Worm (Caenorhabditis elegans) whole organism, mixed stage, embryonic: Measurements from ENCODE around the gene C03E10.3.

Source experiments
- ceh-83 ChIP-seq: fragments of 200-800 bp; sonication (Bioruptor generic); optimal IDR thresholded peaks from 2 replicates; lab custom pipeline; 2018; ENCODE audit warnings: mild to moderate bottlenecking, missing genetic modification characterization, missing compliant biosample characterization
- lin-13 ChIP-seq: fragments of 150-350 bp; optimal IDR thresholded peaks from 2 replicates; lab custom pipeline; 2014; ENCODE audit warnings: missing biosample characterization, missing genetic modification characterization
- nhr-237 ChIP-seq: fragments of 150-350 bp; optimal IDR thresholded peaks from 2 replicates; lab custom pipeline; 2014; ENCODE audit warnings: missing biosample characterization, missing genetic modification characterization
- nhr-76 ChIP-seq: sonication (generic microtip); optimal IDR thresholded peaks from 2 replicates; lab custom pipeline; 2017; ENCODE audit warnings: missing biosample characterization, missing genetic modification characterization
- snpc-4 ChIP-seq: fragments of 150-350 bp; optimal IDR thresholded peaks from 2 replicates; lab custom pipeline; 2014; ENCODE audit warnings: missing biosample characterization, missing genetic modification characterization
- unc-62 ChIP-seq: fragments of 150-350 bp; optimal IDR thresholded peaks from 2 replicates; lab custom pipeline; 2014; ENCODE audit warnings: missing biosample characterization, missing genetic modification reagents, missing genetic modification characterization

- no peak for TF ChIP-seq nhr-76 (tag; lab: Kevin White, UChicago)
- TF ChIP-seq nhr-237 (tag; lab: Kevin White, UChicago): no peak
- no peak for TF ChIP-seq unc-62
- TF ChIP-seq snpc-4 (tag; lab: Kevin White, UChicago): no peak
- TF ChIP-seq lin-13 (tag; lab: Kevin White, UChicago): no peak
- TF ChIP-seq ceh-83 (GFP tag; lab: Kevin White, UChicago): no peak
Observed at ce11 chrV:11308346-11308745, 22.1 kb downstream of the C03E10.3 start, which contains the start of gene snf-11.
